Worm (Caenorhabditis elegans): ENCODE measurements around the gene smc-3.

DNA sequence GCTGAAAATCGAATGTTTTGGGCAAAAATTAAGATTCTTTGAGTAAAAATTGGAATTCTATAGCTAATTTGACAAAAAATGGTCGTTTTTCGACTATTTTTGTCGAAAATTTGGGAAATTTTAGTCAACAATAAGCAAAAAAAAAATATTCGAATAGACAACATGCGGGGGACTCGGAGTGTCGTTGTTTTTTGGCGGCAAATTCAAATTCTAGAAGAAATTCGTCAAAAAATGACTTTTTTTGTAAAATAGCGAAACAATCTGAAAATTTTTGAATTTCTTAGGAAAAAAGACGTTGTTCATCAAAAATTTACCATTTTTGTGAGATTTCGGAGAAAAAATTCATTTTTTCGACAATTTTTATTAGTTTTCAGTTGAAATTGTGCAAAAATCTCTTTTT, 7.1 kb upstream of the smc-3 start:
- TF ChIP-seq nhr-76 (tag; optimal IDR thresholded peaks at IDR 0.05) (no peak), unc-62 (GFP tag; optimal IDR thresholded peaks at IDR 0.05) (no peak), lin-13 (tag; optimal IDR thresholded peaks at IDR 0.05) (no peak)

Data from whole organism, mixed stage, embryonic.